Fruit fly (Drosophila melanogaster) whole organism, pupa: ENCODE results near the gene Duox.

Experiments used
- CG10348 ChIP-seq: fragments of 200-800 bp; sonication (Bioruptor generic); IDR thresholded peaks from 2 replicates; pipeline ENCODE4 v1.3.6; 2022; ENCODE audit warnings: missing biosample characterization, missing genetic modification characterization
- CG12605 ChIP-seq: fragments of 200-800 bp; sonication (Bioruptor generic); IDR thresholded peaks from 2 replicates; pipeline ENCODE4 v1.3.6; 2022; ENCODE audit warnings: missing biosample characterization, missing genetic modification characterization
- CG13204 ChIP-seq: fragments of 200-800 bp; sonication (Bioruptor generic); optimal IDR thresholded peaks from 2 replicates; lab custom pipeline; 2018; ENCODE audit warnings: missing biosample characterization, mild to moderate bottlenecking, missing genetic modification characterization, moderate library complexity
- CG14655 ChIP-seq: fragments of 200-800 bp; sonication (Bioruptor generic); optimal IDR thresholded peaks from 3 replicates; lab custom pipeline; 2017; ENCODE audit warnings: mild to moderate bottlenecking, missing biosample characterization, missing genetic modification reagents, missing genetic modification characterization
- CG15710 ChIP-seq: fragments of 200-800 bp; sonication (Bioruptor generic); optimal IDR thresholded peaks from 2 replicates; lab custom pipeline; 2018; ENCODE audit warnings: missing biosample characterization, mild to moderate bottlenecking, missing genetic modification characterization, moderate library complexity
- CG17806 ChIP-seq: fragments of 200-800 bp; sonication (Bioruptor generic); optimal IDR thresholded peaks from 2 replicates; lab custom pipeline; 2018; ENCODE audit warnings: missing biosample characterization, mild to moderate bottlenecking, missing genetic modification characterization, moderate library complexity
- CG32121 ChIP-seq: fragments of 200-800 bp; sonication (Bioruptor generic); IDR thresholded peaks from 2 replicates; pipeline ENCODE4 v1.3.6; 2022; ENCODE audit warnings: missing biosample characterization, missing genetic modification characterization
- CG34367 ChIP-seq: fragments of 200-800 bp; sonication (Bioruptor generic); optimal IDR thresholded peaks from 2 replicates; lab custom pipeline; 2018; ENCODE audit warnings: missing biosample characterization, mild to moderate bottlenecking, missing genetic modification characterization
- CG4496 ChIP-seq: fragments of 200-800 bp; sonication (Bioruptor generic); IDR thresholded peaks from 3 replicates; pipeline ENCODE4 v1.3.6; 2022; ENCODE audit warnings: missing biosample characterization, missing genetic modification characterization
- CG8159 ChIP-seq: fragments of 200-800 bp; sonication (Bioruptor generic); optimal IDR thresholded peaks from 3 replicates; lab custom pipeline; 2018; ENCODE audit warnings: missing biosample characterization, mild to moderate bottlenecking, missing genetic modification characterization, moderate library complexity
- CG8301 ChIP-seq: fragments of 200-800 bp; sonication (Bioruptor generic); optimal IDR thresholded peaks from 2 replicates; lab custom pipeline; 2018; ENCODE audit warnings: missing biosample characterization, mild to moderate bottlenecking, missing genetic modification characterization
- CG9948 ChIP-seq: fragments of 200-800 bp; sonication (Bioruptor generic); optimal IDR thresholded peaks from 2 replicates; lab custom pipeline; 2018; ENCODE audit warnings: missing biosample characterization, mild to moderate bottlenecking, missing genetic modification characterization, moderate library complexity
- D1 ChIP-seq: fragments of 200-800 bp; sonication (Bioruptor generic); optimal IDR thresholded peaks from 2 replicates; lab custom pipeline; 2018; ENCODE audit warnings: missing biosample characterization, mild to moderate bottlenecking, missing genetic modification characterization, moderate library complexity
- EcR ChIP-seq: fragments of 200-800 bp; sonication (Bioruptor generic); optimal IDR thresholded peaks from 3 replicates; lab custom pipeline; 2019; ENCODE audit warnings: missing biosample characterization, missing genetic modification characterization, mild to moderate bottlenecking, moderate library complexity, missing genetic modification reagents
- Ets98B ChIP-seq: fragments of 200-800 bp; sonication (Bioruptor generic); IDR thresholded peaks from 2 replicates; pipeline ENCODE4 v1.3.6; 2022; ENCODE audit warnings: missing biosample characterization, missing genetic modification characterization
- Pif1A ChIP-seq: fragments of 200-800 bp; sonication (Bioruptor generic); optimal IDR thresholded peaks from 3 replicates; lab custom pipeline; 2016; ENCODE audit warnings: missing biosample characterization, missing genetic modification characterization
- Pif1B ChIP-seq: fragments of 200-800 bp; sonication (Bioruptor generic); optimal IDR thresholded peaks from 3 replicates; lab custom pipeline; 2016; ENCODE audit warnings: missing biosample characterization, missing genetic modification characterization
- Snoo ChIP-seq: fragments of 200-800 bp; sonication (Bioruptor generic); optimal IDR thresholded peaks from 3 replicates; lab custom pipeline; 2017; ENCODE audit warnings: missing biosample characterization, mild to moderate bottlenecking, missing genetic modification characterization, inconsistent platforms
- fd96Ca ChIP-seq: fragments of 200-800 bp; sonication (Bioruptor generic); IDR thresholded peaks from 3 replicates; pipeline ENCODE4 v1.3.6; 2022; ENCODE audit warnings: missing biosample characterization, missing genetic modification characterization
- gl ChIP-seq: fragments of 200-800 bp; sonication (Bioruptor generic); optimal IDR thresholded peaks from 2 replicates; lab custom pipeline; 2018; ENCODE audit warnings: missing biosample characterization, mild to moderate bottlenecking, missing genetic modification characterization
- rn ChIP-seq: fragments of 200-800 bp; sonication (Bioruptor generic); IDR thresholded peaks from 2 replicates; pipeline ENCODE4 v1.3.6; 2022; ENCODE audit warnings: missing biosample characterization, missing genetic modification characterization

Duox gene

dm6 chr2L:2873729-2874127 lies 43.7 kb upstream of the Duox start:
- no peak for TF ChIP-seq fd96Ca
- no peak for TF ChIP-seq CG32121 (GFP tag; lab: Robert Waterston, UW)
- TF ChIP-seq CG34367 (tag; lab: Kevin White, UChicago) = no peak
- TF ChIP-seq rn (GFP tag; lab: Robert Waterston, UW) = no peak
- no peak for TF ChIP-seq CG4496 (GFP tag; lab: Robert Waterston, UW)
- no peak for TF ChIP-seq Ets98B (GFP tag; lab: Robert Waterston, UW)
- no peak for TF ChIP-seq Pif1B (GFP tag; lab: Kevin White, UChicago)
- TF ChIP-seq CG13204 (GFP tag; lab: Kevin White, UChicago) = no peak
- TF ChIP-seq Snoo (tag; lab: Kevin White, UChicago) = no peak
- TF ChIP-seq CG10348 (GFP tag; lab: Robert Waterston, UW) = no peak

- peak; percentile 42 for TF ChIP-seq CG8159 (tag; lab: Kevin White, UChicago)
- TF ChIP-seq Pif1B (GFP tag; lab: Kevin White, UChicago) = peak; percentile 1
- no peak for TF ChIP-seq CG13204 (GFP tag; lab: Kevin White, UChicago)
- TF ChIP-seq CG17806 = no peak
- TF ChIP-seq CG10348 (GFP tag; lab: Robert Waterston, UW) = no peak
- TF ChIP-seq rn (GFP tag; lab: Robert Waterston, UW) = no peak
- TF ChIP-seq Ets98B (GFP tag; lab: Robert Waterston, UW) = peak; percentile 20; the same call in 1 of the 2 replicates
- 0 out of 2 replicates have a peak, but pooled peaks have one; percentile 47 for TF ChIP-seq CG32121 (GFP tag; lab: Robert Waterston, UW)
- peak; percentile 27 for TF ChIP-seq CG15710
- TF ChIP-seq CG34367 (tag; lab: Kevin White, UChicago) = no peak
- peak; percentile 48; the same call in 1 of the 3 replicates for TF ChIP-seq fd96Ca
- TF ChIP-seq Pif1A (GFP tag; lab: Kevin White, UChicago) = peak; percentile 22
- peak; percentile 32 for TF ChIP-seq CG9948 (tag; lab: Kevin White, UChicago)
- TF ChIP-seq gl (tag; lab: Kevin White, UChicago) = no peak
- TF ChIP-seq EcR (GFP tag; lab: Kevin White, UChicago) = peak; percentile 1
- no peak for TF ChIP-seq D1 (tag; lab: Kevin White, UChicago)
- TF ChIP-seq CG4496 (GFP tag; lab: Robert Waterston, UW) = no peak; the same call in 2 of the 3 replicates
- TF ChIP-seq Snoo (tag; lab: Kevin White, UChicago) = peak; percentile 37
- no peak for TF ChIP-seq CG14655 (GFP tag; lab: Kevin White, UChicago)
- TF ChIP-seq CG8301 (tag; lab: Kevin White, UChicago) = peak; percentile 0
These were observed 43.1 kb upstream of the Duox start for dm6 chr2L:2872968-2873728.

dm6 chr2L:2872309-2872932 lies 42.4 kb upstream of the Duox start:
- TF ChIP-seq CG4496 (GFP tag; lab: Robert Waterston, UW) (no peak), Ets98B (GFP tag; lab: Robert Waterston, UW) (peak; percentile 32; the same call in 1 of the 2 replicates)

- no peak for TF ChIP-seq gl (tag; lab: Kevin White, UChicago)
- TF ChIP-seq CG17806 = no peak
- no peak for TF ChIP-seq CG13204 (GFP tag; lab: Kevin White, UChicago)
- no peak for TF ChIP-seq Pif1B (GFP tag; lab: Kevin White, UChicago)
- no peak for TF ChIP-seq CG12605 (GFP tag; lab: Robert Waterston, UW)
- TF ChIP-seq CG34367 (tag; lab: Kevin White, UChicago) = no peak
- TF ChIP-seq EcR (GFP tag; lab: Kevin White, UChicago) = no peak
- no peak for TF ChIP-seq CG9948 (tag; lab: Kevin White, UChicago)
- no peak for TF ChIP-seq Ets98B (GFP tag; lab: Robert Waterston, UW)
- no peak for TF ChIP-seq fd96Ca
- TF ChIP-seq CG32121 (GFP tag; lab: Robert Waterston, UW) = no peak
- TF ChIP-seq, all 21 proteins: peak for 0
These were observed 39.1 kb upstream of the Duox start, which contains the start of gene CG8813 for dm6 chr2L:2869008-2869702. TSS of gene CG8813 (plus strand) at chr2L:2869652.

dm6 chr2L:2865560-2866309 lies 35.7 kb upstream of the Duox start:
- TF ChIP-seq CG32121 (GFP tag; lab: Robert Waterston, UW) (no peak), Ets98B (GFP tag; lab: Robert Waterston, UW) (no peak), CG13204 (GFP tag; lab: Kevin White, UChicago) (no peak), Pif1B (GFP tag; lab: Kevin White, UChicago) (no peak), D1 (tag; lab: Kevin White, UChicago) (no peak), rn (GFP tag; lab: Robert Waterston, UW) (no peak), CG12605 (GFP tag; lab: Robert Waterston, UW) (no peak), Snoo (tag; lab: Kevin White, UChicago) (no peak), fd96Ca (no peak), CG17806 (no peak), CG8159 (tag; lab: Kevin White, UChicago) (no peak), CG10348 (GFP tag; lab: Robert Waterston, UW) (no peak), gl (tag; lab: Kevin White, UChicago) (no peak), EcR (GFP tag; lab: Kevin White, UChicago) (no peak), CG4496 (GFP tag; lab: Robert Waterston, UW) (no peak), CG15710 (no peak), CG34367 (tag; lab: Kevin White, UChicago) (no peak), Pif1A (GFP tag; lab: Kevin White, UChicago) (no peak), CG8301 (tag; lab: Kevin White, UChicago) (no peak), CG14655 (GFP tag; lab: Kevin White, UChicago) (no peak)
